Fruit fly (Drosophila melanogaster) whole organism, embryonic: Measurements from ENCODE around the gene CG31867.
A peak's percentile ranks its signal among the peaks of the same experiment; 100 is the strongest.

Experiments
- CG10147 ChIP-seq: fragments of 200-800 bp; sonication (Bioruptor generic); optimal IDR thresholded peaks from 2 replicates; lab custom pipeline; 2019; ENCODE audit warnings: missing biosample characterization, mild to moderate bottlenecking, missing genetic modification characterization, moderate library complexity
- CG10321 ChIP-seq: fragments of 200-800 bp; sonication (Bioruptor generic); IDR thresholded peaks from 2 replicates; pipeline ENCODE4 v1.3.6; 2022; ENCODE audit warnings: missing biosample characterization, missing genetic modification characterization
- CG12391 ChIP-seq: fragments of 200-800 bp; sonication (Bioruptor generic); optimal IDR thresholded peaks from 3 replicates; lab custom pipeline; 2018; ENCODE audit warnings: missing biosample characterization, mild to moderate bottlenecking, missing genetic modification characterization, moderate library complexity
- CG13424 ChIP-seq: fragments of 200-800 bp; sonication (Bioruptor generic); optimal IDR thresholded peaks from 2 replicates; lab custom pipeline; 2019; ENCODE audit warnings: missing biosample characterization, mild to moderate bottlenecking, missing genetic modification characterization, moderate library complexity
- CG13775 ChIP-seq: fragments of 200-800 bp; sonication (Bioruptor generic); optimal IDR thresholded peaks from 3 replicates; lab custom pipeline; 2017; ENCODE audit warnings: missing biosample characterization, mild to moderate bottlenecking, missing genetic modification characterization
- CG14050 ChIP-seq: fragments of 200-800 bp; sonication (Bioruptor generic); IDR thresholded peaks from 3 replicates; pipeline ENCODE4 v1.3.6; 2022; ENCODE audit warnings: missing biosample characterization, missing genetic modification characterization
- CG14860 ChIP-seq: fragments of 200-800 bp; sonication (Bioruptor generic); IDR thresholded peaks from 3 replicates; pipeline ENCODE4 v1.3.6; 2022; ENCODE audit warnings: missing biosample characterization, missing genetic modification characterization; ENCODE audit not compliant: partially characterized antibody
- CG15011 ChIP-seq: fragments of 200-800 bp; sonication (Bioruptor generic); optimal IDR thresholded peaks from 3 replicates; lab custom pipeline; 2018; ENCODE audit warnings: missing biosample characterization, mild to moderate bottlenecking, missing genetic modification characterization
- CG17385 ChIP-seq: fragments of 200-800 bp; sonication (Bioruptor generic); optimal IDR thresholded peaks from 3 replicates; lab custom pipeline; 2018; ENCODE audit warnings: missing biosample characterization, mild to moderate bottlenecking, missing genetic modification characterization
- CG2678 ChIP-seq: fragments of 200-800 bp; sonication (Bioruptor generic); optimal IDR thresholded peaks from 3 replicates; lab custom pipeline; 2019; ENCODE audit warnings: missing biosample characterization, mild to moderate bottlenecking, missing genetic modification characterization, moderate library complexity
- CG2875 ChIP-seq: fragments of 200-800 bp; sonication (Bioruptor generic); optimal IDR thresholded peaks from 2 replicates; lab custom pipeline; 2017; ENCODE audit warnings: missing biosample characterization, mild to moderate bottlenecking, missing genetic modification characterization, missing genetic modification reagents
- CG31441 ChIP-seq: fragments of 200-800 bp; sonication (Bioruptor generic); IDR thresholded peaks from 2 replicates; pipeline ENCODE4 v1.3.6; 2022; ENCODE audit warnings: missing biosample characterization, missing genetic modification characterization
- CG6175 ChIP-seq: fragments of 200-800 bp; sonication (Bioruptor generic); IDR thresholded peaks from 3 replicates; pipeline ENCODE4 v1.3.6; 2022; ENCODE audit warnings: missing biosample characterization, missing genetic modification characterization
- CG6254 ChIP-seq: fragments of 200-800 bp; sonication (Bioruptor generic); optimal IDR thresholded peaks from 3 replicates; lab custom pipeline; 2017; ENCODE audit warnings: mild to moderate bottlenecking, missing biosample characterization, missing genetic modification reagents, missing genetic modification characterization
- CG6689 ChIP-seq: fragments of 200-800 bp; sonication (Bioruptor generic); IDR thresholded peaks from 2 replicates; pipeline ENCODE4 v1.3.6; 2022; ENCODE audit warnings: missing biosample characterization, missing genetic modification characterization
- CG8290 ChIP-seq, 3 experiments: fragments of 200-800 bp; sonication (Bioruptor generic); optimal IDR thresholded peaks; 2 replicates each; lab custom pipeline; 2016 to 2019; ENCODE audit warnings: missing biosample characterization in 3 of 3, missing genetic modification characterization in 3 of 3, mild to moderate bottlenecking in 2 of 3, moderate library complexity in 1 of 3
- CG9609 ChIP-seq: fragments of 200-800 bp; sonication (Bioruptor generic); optimal IDR thresholded peaks from 3 replicates; lab custom pipeline; 2016; ENCODE audit warnings: missing biosample characterization, missing genetic modification characterization
- CoRest ChIP-seq: fragments of 200-800 bp; sonication (Bioruptor generic); optimal IDR thresholded peaks from 3 replicates; lab custom pipeline; 2018; ENCODE audit warnings: missing biosample characterization, mild to moderate bottlenecking, missing genetic modification characterization, moderate library complexity
- D ChIP-seq, 2 experiments: fragments of 200-800 bp in 1 of 2; fragments of >200 bp in 1 of 2; sonication (Bioruptor generic) in 1 of 2; optimal IDR thresholded peaks; 2 replicates in 1 of 2; 3 replicates in 1 of 2; lab custom pipeline; 2017; ENCODE audit warnings: mild to moderate bottlenecking in 1 of 2, missing biosample characterization in 1 of 2, missing genetic modification characterization in 1 of 2, missing genetic modification reagents in 1 of 2
- HLH3B ChIP-seq: fragments of 200-800 bp; sonication (Bioruptor generic); IDR thresholded peaks from 2 replicates; pipeline ENCODE4 v1.3.6; 2022; ENCODE audit warnings: missing biosample characterization, missing genetic modification characterization
- Hand ChIP-seq: fragments of 200-800 bp; sonication (Bioruptor generic); optimal IDR thresholded peaks from 2 replicates; lab custom pipeline; 2017; ENCODE audit warnings: mild to moderate bottlenecking, missing biosample characterization, missing genetic modification reagents, missing genetic modification characterization
- Hmr ChIP-seq: fragments of 200-800 bp; sonication (Bioruptor generic); optimal IDR thresholded peaks from 3 replicates; lab custom pipeline; 2017; ENCODE audit warnings: mild to moderate bottlenecking, missing biosample characterization, missing genetic modification reagents, missing genetic modification characterization
- NK7.1 ChIP-seq: fragments of 200-800 bp; sonication (Bioruptor generic); optimal IDR thresholded peaks from 3 replicates; lab custom pipeline; 2016; ENCODE audit warnings: missing biosample characterization, missing genetic modification characterization
- Nf-YB ChIP-seq: fragments of 200-800 bp; sonication (Bioruptor generic); optimal IDR thresholded peaks from 3 replicates; lab custom pipeline; 2019; ENCODE audit warnings: missing biosample characterization, mild to moderate bottlenecking, missing genetic modification characterization, moderate library complexity
- PHDP ChIP-seq: fragments of 200-800 bp; sonication (Bioruptor generic); optimal IDR thresholded peaks from 3 replicates; lab custom pipeline; 2018; ENCODE audit warnings: missing biosample characterization, mild to moderate bottlenecking, missing genetic modification characterization, moderate library complexity
- Side ChIP-seq: fragments of 200-800 bp; sonication (Bioruptor generic); optimal IDR thresholded peaks from 2 replicates; lab custom pipeline; 2016; ENCODE audit warnings: missing biosample characterization, missing genetic modification characterization
- Sry-δ ChIP-seq: fragments of 200-800 bp; sonication (Bioruptor generic); optimal IDR thresholded peaks from 2 replicates; lab custom pipeline; 2016; ENCODE audit warnings: missing biosample characterization, missing genetic modification characterization
- Ssrp ChIP-seq: fragments of 200-800 bp; sonication (Bioruptor generic); optimal IDR thresholded peaks from 2 replicates; lab custom pipeline; 2018; ENCODE audit warnings: missing biosample characterization, mild to moderate bottlenecking, missing genetic modification characterization, moderate library complexity
- Stat92E ChIP-seq, 3 experiments: fragments of >200 bp in 2 of 3; fragments of 200-800 bp in 1 of 3; sonication (Bioruptor generic) in 1 of 3; optimal IDR thresholded peaks; 2 replicates each; lab custom pipeline; 2017 to 2019; ENCODE audit warnings: missing biosample characterization in 3 of 3, missing genetic modification characterization in 3 of 3, mild to moderate bottlenecking in 1 of 3, moderate library complexity in 1 of 3
- Usf ChIP-seq: fragments of 200-800 bp; sonication (Bioruptor generic); optimal IDR thresholded peaks from 2 replicates; lab custom pipeline; 2017; ENCODE audit warnings: missing genotype, missing biosample characterization, missing genetic modification characterization
- Xrp1 ChIP-seq: fragments of 200-800 bp; sonication (Bioruptor generic); IDR thresholded peaks from 2 replicates; pipeline ENCODE4 v1.3.6; 2022; ENCODE audit warnings: missing biosample characterization, missing genetic modification characterization
- ab ChIP-seq: fragments of 200-800 bp; sonication (Bioruptor generic); optimal IDR thresholded peaks from 2 replicates; lab custom pipeline; 2016; ENCODE audit warnings: missing biosample characterization, missing genetic modification characterization
- croc ChIP-seq: fragments of 200-800 bp; sonication (Bioruptor generic); conservative IDR thresholded peaks from 3 replicates; pipeline ENCODE4 v1.3.6; 2022; ENCODE audit warnings: missing biosample characterization, missing genetic modification characterization
- dan ChIP-seq: fragments of 200-800 bp; sonication (Bioruptor generic); IDR thresholded peaks from 2 replicates; pipeline ENCODE4 v1.3.6; 2022; ENCODE audit warnings: missing biosample characterization, missing genetic modification characterization
- dpn ChIP-seq, 2 experiments: fragments of 200-800 bp; sonication (Bioruptor generic); optimal IDR thresholded peaks; 3 replicates each; lab custom pipeline; 2016; ENCODE audit warnings: missing biosample characterization in 2 of 2, missing genetic modification characterization in 2 of 2
- gcm ChIP-seq: fragments of 200-800 bp; sonication (Bioruptor generic); optimal IDR thresholded peaks from 2 replicates; lab custom pipeline; 2019; ENCODE audit warnings: missing biosample characterization, mild to moderate bottlenecking, missing genetic modification characterization, moderate library complexity
- gem ChIP-seq: fragments of 200-800 bp; sonication (Bioruptor generic); optimal IDR thresholded peaks from 2 replicates; lab custom pipeline; 2019; ENCODE audit warnings: missing biosample characterization, mild to moderate bottlenecking, missing genetic modification characterization, moderate library complexity
- kah ChIP-seq: fragments of 200-800 bp; sonication (Bioruptor generic); optimal IDR thresholded peaks from 2 replicates; lab custom pipeline; 2018; ENCODE audit warnings: missing biosample characterization, mild to moderate bottlenecking, missing genetic modification characterization
- klu ChIP-seq: fragments of 200-800 bp; sonication (Bioruptor generic); IDR thresholded peaks from 2 replicates; pipeline ENCODE4 v1.3.6; 2022; ENCODE audit warnings: missing biosample characterization, missing genetic modification characterization
- lbe ChIP-seq: fragments of 200-800 bp; sonication (Bioruptor generic); optimal IDR thresholded peaks from 2 replicates; lab custom pipeline; 2016; ENCODE audit warnings: missing biosample characterization, mild to moderate bottlenecking, missing genetic modification characterization
- lmd ChIP-seq: fragments of 200-800 bp; sonication (Bioruptor generic); IDR thresholded peaks from 2 replicates; pipeline ENCODE4 v1.3.6; 2022; ENCODE audit warnings: missing biosample characterization, missing genetic modification characterization
- lola ChIP-seq, 3 experiments: fragments of >200 bp in 2 of 3; fragments of 200-800 bp in 1 of 3; sonication (Bioruptor generic) in 1 of 3; optimal IDR thresholded peaks; 2 replicates each; lab custom pipeline; 2017 to 2019; ENCODE audit warnings: missing biosample characterization in 3 of 3, missing genetic modification characterization in 3 of 3, mild to moderate bottlenecking in 1 of 3, moderate library complexity in 1 of 3
- otp ChIP-seq: fragments of 200-800 bp; sonication (Bioruptor generic); IDR thresholded peaks from 3 replicates; pipeline ENCODE4, ENCODE4 v1.3.6; 2022; ENCODE audit warnings: missing biosample characterization, missing genetic modification characterization
- pan ChIP-seq, 4 experiments: fragments of >200 bp in 3 of 4; fragments of 200-800 bp in 1 of 4; sonication (Bioruptor generic) in 1 of 4; optimal IDR thresholded peaks in 3 of 4; IDR thresholded peaks in 1 of 4; 2 replicates each; pipeline versions ENCODE4 v1.3.6 to Lab custom; 2017 to 2022; ENCODE audit warnings: missing biosample characterization in 2 of 4, missing genetic modification characterization in 2 of 4, mixed read lengths in 1 of 4
- row ChIP-seq: fragments of 200-800 bp; sonication (Bioruptor generic); IDR thresholded peaks from 3 replicates; pipeline ENCODE4 v1.3.6; 2022; ENCODE audit warnings: missing biosample characterization, missing genetic modification characterization
- sens ChIP-seq: fragments of 200-800 bp; sonication (Bioruptor generic); peaks from one replicate; lab custom pipeline; 2016; ENCODE audit warnings: missing biosample characterization, missing genetic modification characterization
- trem ChIP-seq: fragments of 200-800 bp; optimal IDR thresholded peaks from 3 replicates; lab custom pipeline; 2019; ENCODE audit warnings: missing biosample characterization, mild to moderate bottlenecking, missing genetic modification characterization, moderate library complexity
- zen ChIP-seq: fragments of 200-800 bp; sonication (Bioruptor generic); optimal IDR thresholded peaks from 3 replicates; lab custom pipeline; 2018; ENCODE audit warnings: missing biosample characterization, mild to moderate bottlenecking, missing genetic modification characterization, moderate library complexity

The CG31867 gene

DNA sequence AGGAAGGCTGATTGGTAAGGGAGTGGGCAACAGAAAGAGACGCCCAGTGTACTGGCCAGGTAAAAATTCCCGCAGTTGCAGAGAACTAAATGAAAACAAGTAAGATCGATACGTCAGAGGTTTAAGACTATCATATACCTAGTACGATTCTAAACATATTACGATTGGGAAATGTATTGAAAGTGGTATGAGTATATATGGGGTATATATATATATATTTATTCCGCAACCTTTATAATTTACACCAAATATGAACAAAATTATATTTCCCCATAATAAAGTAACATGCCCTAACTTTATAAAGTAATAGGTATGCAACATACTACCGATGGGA, 43.9 kb upstream of the CG31867 start (continued):
- TF ChIP-seq Stat92E (GFP tag; optimal IDR thresholded peaks at IDR 0.05; lab: Kevin White, UChicago) (peak in 1 of 3 experiments; percentile 69), Nf-YB (GFP tag; lab: Kevin White, UChicago) (peak; percentile 48), gcm (GFP tag; lab: Kevin White, UChicago) (peak; percentile 55), lola (GFP tag; optimal IDR thresholded peaks at IDR 0.05; lab: Kevin White, UChicago) (peak in 1 of 3 experiments; percentile 89), Usf (GFP tag; lab: Kevin White, UChicago) (peak; percentile 50), CG14050 (GFP tag; lab: Robert Waterston, UW) (no peak), row (GFP tag; lab: Robert Waterston, UW) (peak; percentile 76), CG13424 (tag; lab: Kevin White, UChicago) (peak; percentile 10), dpn (GFP tag; optimal IDR thresholded peaks at IDR 0.05; lab: Kevin White, UChicago) (peak in 1 of 2 experiments; percentile 26), CG6689 (GFP tag; lab: Robert Waterston, UW) (peak; percentile 53), CG6254 (GFP tag; lab: Kevin White, UChicago) (peak; percentile 42), dan (GFP tag; lab: Robert Waterston, UW) (no peak), kah (GFP tag; lab: Kevin White, UChicago) (no peak), CG15011 (GFP tag; lab: Kevin White, UChicago) (peak; percentile 5), Sry-δ (GFP tag; lab: Kevin White, UChicago) (no peak), croc (peak; percentile 59), CG14860 (GFP tag; lab: Robert Waterston, UW) (no peak), trem (tag; lab: Kevin White, UChicago) (peak; percentile 67), Hand (GFP tag; lab: Kevin White, UChicago) (no peak), CG6175 (no peak), CG9609 (GFP tag; lab: Kevin White, UChicago) (no peak), sens (GFP tag; lab: Kevin White, UChicago) (peak; percentile 68), Ssrp (tag; lab: Kevin White, UChicago) (peak; percentile 66), D (optimal IDR thresholded peaks at IDR 0.05; lab: Kevin White, UChicago) (no peak), D (GFP tag; optimal IDR thresholded peaks at IDR 0.05; lab: Kevin White, UChicago) (peak; percentile 45), NK7.1 (GFP tag; lab: Kevin White, UChicago) (no peak), CG8290 (GFP tag; optimal IDR thresholded peaks at IDR 0.05; lab: Kevin White, UChicago) (peak; percentile 62), CG8290 (tag; optimal IDR thresholded peaks at IDR 0.05; lab: Kevin White, UChicago) (no peak), lmd (peak; percentile 51), CG17385 (GFP tag; lab: Kevin White, UChicago) (peak; percentile 3), HLH3B (0 out of 2 replicates have a peak, but pooled peaks have one; percentile 34), pan (optimal IDR thresholded peaks at IDR 0.05; lab: Kevin White, UChicago) (peak in 1 of 2 experiments; percentile 71), pan (GFP tag; optimal IDR thresholded peaks at IDR 0.05 in 1 of 2, IDR thresholded peaks at IDR 0.05 in 1 of 2) (peak; percentile 10 to 32), otp (peak; percentile 67; the same call in 2 of the 3 replicates), CG2875 (GFP tag; lab: Kevin White, UChicago) (peak; percentile 38), zen (peak; percentile 82), CG31441 (GFP tag; lab: Robert Waterston, UW) (peak; percentile 73), CoRest (tag; lab: Kevin White, UChicago) (peak; percentile 45), Side (GFP tag; lab: Kevin White, UChicago) (no peak), CG12391 (tag; lab: Kevin White, UChicago) (peak; percentile 79), lbe (GFP tag; lab: Kevin White, UChicago) (peak; percentile 18), CG10147 (no peak), ab (GFP tag; lab: Kevin White, UChicago) (no peak), gem (tag; lab: Kevin White, UChicago) (peak; percentile 85), klu (peak; percentile 8; the same call in 1 of the 2 replicates), Xrp1 (GFP tag; lab: Robert Waterston, UW) (peak; percentile 86), CG13775 (GFP tag; lab: Kevin White, UChicago) (peak; percentile 63), Hmr (GFP tag; lab: Kevin White, UChicago) (no peak), CG2678 (tag; lab: Kevin White, UChicago) (peak; percentile 21), PHDP (tag; lab: Kevin White, UChicago) (peak; percentile 56), CG10321 (no peak)
